Fruit fly (Drosophila melanogaster) whole organism, prepupa: Measurements from ENCODE around the gene CG33796.

Experiments used
- Blimp-1 ChIP-seq: fragments of 200-800 bp; sonication (Bioruptor generic); optimal IDR thresholded peaks from 3 replicates; lab custom pipeline; 2017; ENCODE audit warnings: missing biosample characterization, missing genetic modification characterization, mild to moderate bottlenecking, moderate library complexity, missing genetic modification reagents
- CG10631 ChIP-seq: fragments of 200-800 bp; sonication (Bioruptor generic); optimal IDR thresholded peaks from 2 replicates; lab custom pipeline; 2016; ENCODE audit warnings: missing biosample characterization, missing genetic modification characterization
- CG10669 ChIP-seq: fragments of 200-800 bp; sonication (Bioruptor generic); optimal IDR thresholded peaks from 3 replicates; lab custom pipeline; 2018; ENCODE audit warnings: missing biosample characterization, mild to moderate bottlenecking, missing genetic modification characterization, moderate library complexity
- CG11294 ChIP-seq: fragments of 200-800 bp; sonication (Bioruptor generic); IDR thresholded peaks from 2 replicates; pipeline ENCODE4 v1.3.6; 2022; ENCODE audit warnings: missing biosample characterization, missing genetic modification characterization
- CG11762 ChIP-seq: fragments of 200-800 bp; sonication (Bioruptor generic); optimal IDR thresholded peaks from 3 replicates; lab custom pipeline; 2016; ENCODE audit warnings: missing biosample characterization, missing genetic modification characterization; ENCODE audit not compliant: insufficient read depth
- CG1621 ChIP-seq: fragments of 200-800 bp; sonication (Bioruptor generic); optimal IDR thresholded peaks from 3 replicates; lab custom pipeline; 2018; ENCODE audit warnings: missing biosample characterization, mild to moderate bottlenecking, missing genetic modification characterization
- CG16779 ChIP-seq: fragments of 200-800 bp; sonication (Bioruptor generic); optimal IDR thresholded peaks from 3 replicates; lab custom pipeline; 2017; ENCODE audit warnings: missing biosample characterization, mild to moderate bottlenecking, missing genetic modification characterization
- CG31627 ChIP-seq: fragments of 200-800 bp; sonication (Bioruptor generic); optimal IDR thresholded peaks from 3 replicates; lab custom pipeline; 2016; ENCODE audit warnings: missing biosample characterization, missing genetic modification characterization
- CG32006 ChIP-seq: fragments of 200-800 bp; sonication (Bioruptor generic); optimal IDR thresholded peaks from 3 replicates; lab custom pipeline; 2017; ENCODE audit warnings: missing biosample characterization, mild to moderate bottlenecking, missing genetic modification characterization
- CG34406 ChIP-seq: fragments of 200-800 bp; sonication (Bioruptor generic); optimal IDR thresholded peaks from 3 replicates; lab custom pipeline; 2016; ENCODE audit warnings: missing biosample characterization, missing genetic modification characterization
- CG3919 ChIP-seq: fragments of 200-800 bp; sonication (Bioruptor generic); optimal IDR thresholded peaks from 3 replicates; lab custom pipeline; 2016; ENCODE audit warnings: missing biosample characterization, missing genetic modification characterization
- CG4318 ChIP-seq: fragments of 200-800 bp; sonication (Bioruptor generic); optimal IDR thresholded peaks from 3 replicates; lab custom pipeline; 2017; ENCODE audit warnings: missing biosample characterization, mild to moderate bottlenecking, missing genetic modification characterization
- CG6276 ChIP-seq: fragments of 200-800 bp; sonication (Bioruptor generic); optimal IDR thresholded peaks from 2 replicates; lab custom pipeline; 2017; ENCODE audit warnings: missing biosample characterization, mild to moderate bottlenecking, missing genetic modification characterization
- CG6792 ChIP-seq: fragments of 200-800 bp; sonication (Bioruptor generic); optimal IDR thresholded peaks from 3 replicates; lab custom pipeline; 2016; ENCODE audit warnings: missing biosample characterization, missing genetic modification characterization
- CG6808 ChIP-seq: fragments of 200-800 bp; sonication (Bioruptor generic); optimal IDR thresholded peaks from 3 replicates; lab custom pipeline; 2017; ENCODE audit warnings: missing biosample characterization, missing genetic modification characterization, mild to moderate bottlenecking, moderate library complexity, missing genetic modification reagents
- CG6854 ChIP-seq: fragments of 200-800 bp; sonication (Bioruptor generic); optimal IDR thresholded peaks from 2 replicates; lab custom pipeline; 2017; ENCODE audit warnings: missing biosample characterization, mild to moderate bottlenecking, missing genetic modification characterization
- CG7368 ChIP-seq: fragments of 200-800 bp; sonication (Bioruptor generic); optimal IDR thresholded peaks from 3 replicates; lab custom pipeline; 2016; ENCODE audit warnings: missing biosample characterization, missing genetic modification characterization
- CG8119 ChIP-seq: fragments of 200-800 bp; sonication (Bioruptor generic); IDR thresholded peaks from 3 replicates; pipeline ENCODE4 v1.3.6; 2022; ENCODE audit warnings: missing biosample characterization, missing genetic modification characterization
- CG8319 ChIP-seq: fragments of 200-800 bp; sonication (Bioruptor generic); optimal IDR thresholded peaks from 3 replicates; lab custom pipeline; 2016; ENCODE audit warnings: missing biosample characterization, missing genetic modification characterization
- CG8632 ChIP-seq: fragments of 200-800 bp; sonication (Bioruptor generic); optimal IDR thresholded peaks from 3 replicates; lab custom pipeline; 2016; ENCODE audit warnings: missing biosample characterization, missing genetic modification characterization
- CG9139 ChIP-seq: fragments of 200-800 bp; sonication (Bioruptor generic); optimal IDR thresholded peaks from 3 replicates; lab custom pipeline; 2017; ENCODE audit warnings: missing biosample characterization, mild to moderate bottlenecking, missing genetic modification characterization
- Eip75B ChIP-seq: fragments of 200-800 bp; sonication (Bioruptor generic); optimal IDR thresholded peaks from 3 replicates; lab custom pipeline; 2016; ENCODE audit warnings: missing biosample characterization, missing genetic modification characterization
- Eip78C ChIP-seq: fragments of 200-800 bp; sonication (Bioruptor generic); peaks from one replicate; lab custom pipeline; 2016; ENCODE audit warnings: missing biosample characterization, missing genetic modification characterization
- Eip93F ChIP-seq: fragments of 200-800 bp; sonication (Bioruptor generic); optimal IDR thresholded peaks from 2 replicates; lab custom pipeline; 2016; ENCODE audit warnings: missing biosample characterization, mild to moderate bottlenecking, missing genetic modification characterization
- Ets21C ChIP-seq: fragments of 200-800 bp; sonication (Bioruptor generic); optimal IDR thresholded peaks from 3 replicates; lab custom pipeline; 2016; ENCODE audit warnings: missing biosample characterization, missing genetic modification characterization
- Ets96B ChIP-seq: fragments of 200-800 bp; optimal IDR thresholded peaks from 2 replicates; lab custom pipeline; 2019; ENCODE audit warnings: missing biosample characterization, mild to moderate bottlenecking, missing genetic modification characterization, moderate library complexity
- Gug ChIP-seq: fragments of 200-800 bp; sonication (Bioruptor generic); IDR thresholded peaks from 2 replicates; pipeline ENCODE4 v1.3.6; 2022; ENCODE audit warnings: missing biosample characterization, missing genetic modification characterization
- Hr38 ChIP-seq: sonication (Bioruptor generic); optimal IDR thresholded peaks from 2 replicates; lab custom pipeline; 2016; ENCODE audit warnings: missing biosample characterization, missing genetic modification characterization
- Hr4 ChIP-seq: fragments of 200-800 bp; sonication (Bioruptor generic); optimal IDR thresholded peaks from 3 replicates; lab custom pipeline; 2016; ENCODE audit warnings: missing biosample characterization, missing genetic modification characterization
- Lpt ChIP-seq: fragments of 200-800 bp; sonication (Bioruptor generic); optimal IDR thresholded peaks from 3 replicates; lab custom pipeline; 2016; ENCODE audit warnings: missing biosample characterization, missing genetic modification characterization
- OdsH ChIP-seq: fragments of 200-800 bp; sonication (Bioruptor generic); optimal IDR thresholded peaks from 3 replicates; lab custom pipeline; 2016; ENCODE audit warnings: missing biosample characterization, missing genetic modification characterization
- Sox14 ChIP-seq: fragments of 200-800 bp; sonication (Bioruptor generic); optimal IDR thresholded peaks from 3 replicates; lab custom pipeline; 2016; ENCODE audit warnings: missing biosample characterization, missing genetic modification characterization
- Sox15 ChIP-seq: fragments of 200-800 bp; sonication (Bioruptor generic); optimal IDR thresholded peaks from 3 replicates; lab custom pipeline; 2016; ENCODE audit warnings: missing biosample characterization, missing genetic modification characterization
- achi ChIP-seq: fragments of 200-800 bp; sonication (Bioruptor generic); optimal IDR thresholded peaks from 3 replicates; lab custom pipeline; 2016; ENCODE audit warnings: missing biosample characterization, missing genetic modification characterization
- cyc ChIP-seq: fragments of 200-800 bp; sonication (Bioruptor generic); optimal IDR thresholded peaks from 3 replicates; lab custom pipeline; 2016; ENCODE audit warnings: missing biosample characterization, missing genetic modification characterization
- dac ChIP-seq: fragments of 200-800 bp; sonication (Bioruptor generic); optimal IDR thresholded peaks from 2 replicates; lab custom pipeline; 2017; ENCODE audit warnings: missing biosample characterization, mild to moderate bottlenecking, missing genetic modification characterization
- dsx ChIP-seq: fragments of 200-800 bp; optimal IDR thresholded peaks from 3 replicates; lab custom pipeline; 2019; ENCODE audit warnings: missing biosample characterization, mild to moderate bottlenecking, missing genetic modification characterization, moderate library complexity; ENCODE audit not compliant: poor library complexity, severe bottlenecking
- eg ChIP-seq: fragments of 200-800 bp; sonication (Bioruptor generic); IDR thresholded peaks from 3 replicates; pipeline ENCODE4 v1.3.6; 2022; ENCODE audit warnings: missing biosample characterization, missing genetic modification characterization
- fd85E ChIP-seq: fragments of 200-800 bp; sonication (Bioruptor generic); optimal IDR thresholded peaks from 3 replicates; lab custom pipeline; 2016; ENCODE audit warnings: missing biosample characterization, missing genetic modification characterization
- lz ChIP-seq: fragments of 200-800 bp; sonication (Bioruptor generic); optimal IDR thresholded peaks from 3 replicates; lab custom pipeline; 2016; ENCODE audit warnings: missing biosample characterization, missing genetic modification characterization
- net ChIP-seq: fragments of 200-800 bp; sonication (Bioruptor generic); optimal IDR thresholded peaks from 3 replicates; lab custom pipeline; 2016; ENCODE audit warnings: missing biosample characterization, missing genetic modification characterization
- pdm3 ChIP-seq: fragments of 200-800 bp; sonication (Bioruptor generic); optimal IDR thresholded peaks from 3 replicates; lab custom pipeline; 2016; ENCODE audit warnings: missing biosample characterization, missing genetic modification characterization
- salr ChIP-seq, 2 experiments: fragments of 200-800 bp; sonication (Bioruptor generic); optimal IDR thresholded peaks; 3 replicates each; lab custom pipeline; 2016 to 2018; ENCODE audit warnings: missing biosample characterization in 2 of 2, missing genetic modification characterization in 2 of 2, mild to moderate bottlenecking in 1 of 2
- spab ChIP-seq: fragments of 200-800 bp; sonication (Bioruptor generic); optimal IDR thresholded peaks from 2 replicates; lab custom pipeline; 2017; ENCODE audit warnings: missing biosample characterization, mild to moderate bottlenecking, missing genetic modification characterization, missing genetic modification reagents
- ss ChIP-seq, 2 experiments: fragments of 200-800 bp; sonication (Bioruptor generic); optimal IDR thresholded peaks; 2 replicates in 1 of 2; 3 replicates in 1 of 2; lab custom pipeline; 2017 to 2018; ENCODE audit warnings: mild to moderate bottlenecking in 2 of 2, missing biosample characterization in 2 of 2, missing genetic modification characterization in 2 of 2, moderate library complexity in 1 of 2
- svp ChIP-seq: fragments of 200-800 bp; sonication (Bioruptor generic); peaks from one replicate; lab custom pipeline; 2016; ENCODE audit warnings: missing biosample characterization, missing genetic modification characterization
- topi ChIP-seq: fragments of 200-800 bp; sonication (Bioruptor generic); optimal IDR thresholded peaks from 3 replicates; lab custom pipeline; 2016; ENCODE audit warnings: missing biosample characterization, missing genetic modification characterization
- vri ChIP-seq: fragments of 200-800 bp; sonication (Bioruptor generic); optimal IDR thresholded peaks from 3 replicates; lab custom pipeline; 2016; ENCODE audit warnings: missing biosample characterization, mild to moderate bottlenecking, missing genetic modification characterization

CG33796 gene

DNA sequence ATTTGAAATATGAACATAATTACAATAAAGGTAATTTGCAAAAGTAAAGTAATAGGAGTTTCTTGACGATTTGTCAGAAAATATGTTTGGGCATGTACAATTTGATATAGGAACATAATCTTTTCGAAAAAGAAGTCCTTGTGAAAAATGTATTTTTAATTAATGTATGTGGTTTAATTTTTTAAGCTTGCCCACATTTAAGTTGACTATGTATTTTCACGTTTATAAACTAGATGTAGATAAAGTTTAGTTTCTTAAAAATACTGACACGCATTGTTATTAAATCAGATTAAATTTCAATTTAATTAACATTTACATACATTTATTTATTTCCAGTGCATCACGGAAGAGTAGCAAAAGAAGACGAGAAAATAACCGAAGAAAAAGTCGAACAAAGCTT is 6.6 kb upstream of the CG33796 start (continued):
- TF ChIP-seq CG9139: peak; percentile 46
- no peak for TF ChIP-seq eg
- TF ChIP-seq dac (GFP tag; lab: Kevin White, UChicago): no peak
- TF ChIP-seq Ets21C: peak; percentile 31
- no peak for TF ChIP-seq Blimp-1 (GFP tag; lab: Kevin White, UChicago)
- peak; percentile 36 for TF ChIP-seq vri
- TF ChIP-seq net (GFP tag; lab: Kevin White, UChicago): peak; percentile 51
- no peak for TF ChIP-seq Hr38 (GFP tag; lab: Kevin White, UChicago)
- peak; percentile 61 for TF ChIP-seq cyc (GFP tag; lab: Kevin White, UChicago)
- peak; percentile 68 for TF ChIP-seq Eip75B
- TF ChIP-seq CG34406 (GFP tag; lab: Kevin White, UChicago): peak; percentile 62
- TF ChIP-seq Ets96B (tag; lab: Kevin White, UChicago): peak; percentile 82
- TF ChIP-seq achi (GFP tag; lab: Kevin White, UChicago): peak; percentile 49

DNA sequence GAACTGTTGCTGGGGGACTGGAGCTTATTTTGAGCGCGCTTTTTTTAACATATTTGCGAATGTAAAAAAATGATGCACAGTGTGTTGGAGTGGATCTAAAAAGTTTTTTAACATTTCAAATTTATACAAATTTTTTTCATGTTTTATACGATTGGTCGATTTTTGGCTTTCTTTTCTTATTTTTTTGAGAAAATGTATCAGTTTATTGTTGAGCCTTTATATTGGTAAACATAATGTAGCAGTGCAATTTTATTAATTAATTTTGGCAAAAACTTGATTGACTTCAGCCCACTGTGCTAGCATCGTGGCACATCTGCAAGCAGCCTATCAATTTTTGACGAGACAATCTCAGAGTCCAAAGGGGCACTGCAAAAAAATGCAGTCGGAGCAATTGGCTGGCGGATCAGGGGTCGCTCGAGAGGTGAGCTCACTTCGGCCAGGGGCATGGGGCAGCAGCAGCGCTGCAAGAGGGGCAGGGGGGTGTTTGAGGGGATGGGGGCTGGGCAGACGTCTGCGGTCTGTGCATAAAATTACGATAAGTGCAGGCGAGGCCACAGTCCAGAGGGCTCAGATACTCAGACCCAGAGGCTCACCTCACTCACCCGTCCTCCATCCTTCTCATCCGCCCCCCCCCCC is 5.8 kb upstream of the CG33796 start:
- TF ChIP-seq CG1621 (tag; lab: Kevin White, UChicago) (peak; percentile 60), achi (GFP tag; lab: Kevin White, UChicago) (peak; percentile 81), salr (GFP tag; optimal IDR thresholded peaks at IDR 0.05; lab: Kevin White, UChicago) (peak; percentile 15 to 58), topi (GFP tag; lab: Kevin White, UChicago) (peak; percentile 91), Lpt (GFP tag; lab: Kevin White, UChicago) (peak; percentile 57), lz (GFP tag; lab: Kevin White, UChicago) (peak; percentile 76), CG31627 (peak; percentile 81), CG3919 (GFP tag; lab: Kevin White, UChicago) (peak; percentile 84), eg (0 out of 3 replicates have a peak, but pooled peaks have one; percentile 17), CG6792 (GFP tag; lab: Kevin White, UChicago) (peak; percentile 86), CG6808 (GFP tag; lab: Kevin White, UChicago) (peak; percentile 82), CG11294 (GFP tag; lab: Robert Waterston, UW) (no peak; the same call in 1 of the 2 replicates), spab (GFP tag; lab: Kevin White, UChicago) (peak; percentile 69), OdsH (GFP tag; lab: Kevin White, UChicago) (peak; percentile 80), dsx (GFP tag; lab: Kevin White, UChicago) (peak; percentile 77), CG6276 (GFP tag; lab: Kevin White, UChicago) (peak; percentile 6), CG34406 (GFP tag; lab: Kevin White, UChicago) (peak; percentile 85), Blimp-1 (GFP tag; lab: Kevin White, UChicago) (peak; percentile 54), svp (GFP tag; lab: Kevin White, UChicago) (peak; percentile 99), CG8632 (peak; percentile 87), Eip75B (peak; percentile 87), CG4318 (GFP tag; lab: Kevin White, UChicago) (peak; percentile 12), pdm3 (GFP tag; lab: Kevin White, UChicago) (peak; percentile 79), Sox15 (GFP tag; lab: Kevin White, UChicago) (peak; percentile 63), Eip78C (GFP tag; lab: Kevin White, UChicago) (peak; percentile 98), CG11762 (GFP tag; lab: Kevin White, UChicago) (peak; percentile 67), Gug (GFP tag; lab: Robert Waterston, UW) (peak; percentile 41), ss (GFP tag; optimal IDR thresholded peaks at IDR 0.05; lab: Kevin White, UChicago) (peak; percentile 76 to 84), Hr4 (peak; percentile 60), CG32006 (peak; percentile 49), Eip93F (GFP tag; lab: Kevin White, UChicago) (no peak), CG8119 (GFP tag; lab: Robert Waterston, UW) (peak; percentile 65; the same call in 2 of the 3 replicates), CG10631 (GFP tag; lab: Kevin White, UChicago) (peak; percentile 70), fd85E (GFP tag; lab: Kevin White, UChicago) (peak; percentile 52), Sox14 (GFP tag; lab: Kevin White, UChicago) (peak; percentile 87), CG16779 (peak; percentile 43), CG7368 (GFP tag; lab: Kevin White, UChicago) (peak; percentile 74), Ets21C (peak; percentile 73), CG8319 (GFP tag; lab: Kevin White, UChicago) (peak; percentile 56), CG10669 (GFP tag; lab: Kevin White, UChicago) (peak; percentile 84), CG6854 (GFP tag; lab: Kevin White, UChicago) (peak; percentile 13), net (GFP tag; lab: Kevin White, UChicago) (peak; percentile 86), Ets96B (tag; lab: Kevin White, UChicago) (peak; percentile 89)
